Worm (Caenorhabditis elegans): Measurements from ENCODE around the gene cyn-10.
"Not testable (repeated sequence)": the region's sequence is repeated elsewhere in the genome, so short reads cannot be mapped to it uniquely, and the experiment has no call there.

ce11 chrII:6907657-6908056 is 5.5 kb downstream of the cyn-10 start, which contains the start of gene B0252.3:
- not testable (repeated sequence) for TF ChIP-seq klf-2 (GFP tag; conservative IDR thresholded peaks at IDR 0.05); tab-1 (GFP tag; IDR thresholded peaks at IDR 0.05); cog-1 (tag; optimal IDR thresholded peaks at IDR 0.05); ztf-29 (GFP tag; IDR thresholded peaks at IDR 0.05); flt-1 (GFP tag; IDR thresholded peaks at IDR 0.05)

Data from whole organism, midembryonic.